Worm (Caenorhabditis elegans) whole organism, late embryonic: ENCODE data around the gene cyp-35C1.

Source experiments
- C38D4.7 ChIP-seq: fragments of 200-800 bp; sonication (Bioruptor generic); optimal IDR thresholded peaks from 2 replicates; lab custom pipeline; 2018; ENCODE audit warnings: mild to moderate bottlenecking, missing genetic modification characterization, moderate library complexity, missing compliant biosample characterization
- T23F11.4 ChIP-seq: fragments of 200-800 bp; sonication (Bioruptor generic); optimal IDR thresholded peaks from 2 replicates; lab custom pipeline; 2018; ENCODE audit warnings: mild to moderate bottlenecking, missing genetic modification characterization, missing compliant biosample characterization
- ahr-1 ChIP-seq: sonication (generic microtip); optimal IDR thresholded peaks from 2 replicates; lab custom pipeline; 2016; ENCODE audit warnings: missing genetic modification characterization, missing compliant biosample characterization
- ceh-18 ChIP-seq: sonication (generic microtip); optimal IDR thresholded peaks from 2 replicates; lab custom pipeline; 2016; ENCODE audit warnings: missing genetic modification characterization, missing compliant biosample characterization
- ceh-19 ChIP-seq: fragments of 200-800 bp; sonication (Bioruptor generic); optimal IDR thresholded peaks from 2 replicates; lab custom pipeline; 2018; ENCODE audit warnings: mild to moderate bottlenecking, missing genetic modification characterization, missing compliant biosample characterization
- ceh-22 ChIP-seq: sonication (generic microtip); optimal IDR thresholded peaks from 2 replicates; lab custom pipeline; 2017; ENCODE audit warnings: missing biosample characterization, missing genetic modification characterization
- ceh-24 ChIP-seq: sonication (generic microtip); optimal IDR thresholded peaks from 2 replicates; lab custom pipeline; 2016; ENCODE audit warnings: mild to moderate bottlenecking, missing genetic modification characterization, missing compliant biosample characterization
- ceh-6 ChIP-seq: fragments of 200-800 bp; sonication (Bioruptor generic); optimal IDR thresholded peaks from 2 replicates; lab custom pipeline; 2018; ENCODE audit warnings: mild to moderate bottlenecking, missing genetic modification characterization, missing compliant biosample characterization
- che-1 ChIP-seq: sonication (generic microtip); optimal IDR thresholded peaks from 2 replicates; lab custom pipeline; 2016; ENCODE audit warnings: mild to moderate bottlenecking, missing genetic modification characterization, missing compliant biosample characterization
- elt-2 ChIP-seq: sonication (generic microtip); optimal IDR thresholded peaks from 2 replicates; lab custom pipeline; 2016; ENCODE audit warnings: missing genetic modification reagents, missing genetic modification characterization, missing compliant biosample characterization
- ets-4 ChIP-seq: sonication (generic microtip); optimal IDR thresholded peaks from 2 replicates; lab custom pipeline; 2016; ENCODE audit warnings: missing genetic modification characterization, missing compliant biosample characterization
- eyg-1 ChIP-seq: sonication (generic microtip); optimal IDR thresholded peaks from 2 replicates; lab custom pipeline; 2016; ENCODE audit warnings: missing genotype, missing genetic modification characterization, missing compliant biosample characterization
- fkh-10 ChIP-seq: fragments of 150-350 bp; optimal IDR thresholded peaks from 2 replicates; lab custom pipeline; 2014; ENCODE audit warnings: missing biosample characterization, missing genetic modification reagents, missing genetic modification characterization
- gmeb-2 ChIP-seq: sonication (generic microtip); optimal IDR thresholded peaks from 2 replicates; lab custom pipeline; 2016; ENCODE audit warnings: missing genetic modification characterization, inconsistent platforms, missing compliant biosample characterization
- hlh-13 ChIP-seq: fragments of 200-800 bp; sonication (Bioruptor generic); optimal IDR thresholded peaks from 2 replicates; lab custom pipeline; 2018; ENCODE audit warnings: mild to moderate bottlenecking, missing genetic modification characterization, missing compliant biosample characterization
- hlh-6 ChIP-seq: sonication (generic microtip); optimal IDR thresholded peaks from 2 replicates; lab custom pipeline; 2016; ENCODE audit warnings: missing genotype, missing genetic modification characterization, missing compliant biosample characterization
- lim-6 ChIP-seq: sonication (generic microtip); optimal IDR thresholded peaks from 2 replicates; lab custom pipeline; 2016; ENCODE audit warnings: missing genetic modification characterization, missing compliant biosample characterization
- lin-11 ChIP-seq: fragments of 200-800 bp; sonication (Bioruptor generic); optimal IDR thresholded peaks from 2 replicates; lab custom pipeline; 2018; ENCODE audit warnings: mild to moderate bottlenecking, missing genetic modification characterization, missing compliant biosample characterization
- madf-2 ChIP-seq: sonication (generic microtip); optimal IDR thresholded peaks from 2 replicates; lab custom pipeline; 2017; ENCODE audit warnings: missing genetic modification characterization, missing compliant biosample characterization
- nhr-11 ChIP-seq: fragments of 150-350 bp; optimal IDR thresholded peaks from 2 replicates; lab custom pipeline; 2014; ENCODE audit warnings: missing biosample characterization, missing genetic modification characterization
- nhr-232 ChIP-seq: sonication (generic microtip); optimal IDR thresholded peaks from 2 replicates; lab custom pipeline; 2016; ENCODE audit warnings: missing genetic modification characterization, missing compliant biosample characterization
- pat-9 ChIP-seq: fragments of 200-800 bp; sonication (Bioruptor generic); optimal IDR thresholded peaks from 2 replicates; lab custom pipeline; 2018; ENCODE audit warnings: mild to moderate bottlenecking, missing genetic modification characterization, moderate library complexity, missing compliant biosample characterization
- pha-2 ChIP-seq: sonication (generic microtip); optimal IDR thresholded peaks from 2 replicates; lab custom pipeline; 2017; ENCODE audit warnings: mild to moderate bottlenecking, missing genetic modification characterization, missing compliant biosample characterization
- pqm-1 ChIP-seq: sonication (generic microtip); optimal IDR thresholded peaks from 2 replicates; lab custom pipeline; 2016; ENCODE audit warnings: missing genetic modification characterization, missing compliant biosample characterization
- pros-1 ChIP-seq: fragments of 150-350 bp; optimal IDR thresholded peaks from 2 replicates; lab custom pipeline; 2014; ENCODE audit warnings: missing biosample characterization, missing genetic modification reagents, missing genetic modification characterization
- rnt-1 ChIP-seq: sonication (generic microtip); optimal IDR thresholded peaks from 2 replicates; lab custom pipeline; 2016; ENCODE audit warnings: missing genetic modification characterization, missing compliant biosample characterization
- sox-2 ChIP-seq: fragments of 200-800 bp; sonication (Bioruptor generic); IDR thresholded peaks from 2 replicates; pipeline ENCODE4 v1.3.6; 2022; ENCODE audit warnings: missing genetic modification reagents, missing genetic modification characterization, missing compliant biosample characterization
- sox-4 ChIP-seq: sonication (generic microtip); optimal IDR thresholded peaks from 2 replicates; lab custom pipeline; 2017; ENCODE audit warnings: mild to moderate bottlenecking, missing genetic modification characterization, inconsistent platforms, missing compliant biosample characterization
- syd-9 ChIP-seq: sonication (generic microtip); optimal IDR thresholded peaks from 2 replicates; lab custom pipeline; 2016; ENCODE audit warnings: mild to moderate bottlenecking, missing genetic modification characterization, moderate library complexity, missing compliant biosample characterization
- ttx-3 ChIP-seq: sonication (generic microtip); optimal IDR thresholded peaks from 2 replicates; lab custom pipeline; 2016; ENCODE audit warnings: missing genetic modification reagents, missing genetic modification characterization, missing compliant biosample characterization
- unc-42 ChIP-seq: sonication (generic microtip); optimal IDR thresholded peaks from 2 replicates; lab custom pipeline; 2016; ENCODE audit warnings: missing genotype, missing genetic modification characterization, missing compliant biosample characterization
- unc-86 ChIP-seq: sonication (generic microtip); optimal IDR thresholded peaks from 2 replicates; lab custom pipeline; 2016; ENCODE audit warnings: missing genetic modification characterization, missing compliant biosample characterization
- zip-5 ChIP-seq: sonication (generic microtip); optimal IDR thresholded peaks from 2 replicates; lab custom pipeline; 2016; ENCODE audit warnings: missing genetic modification characterization, missing compliant biosample characterization

cyp-35C1 gene

DNA sequence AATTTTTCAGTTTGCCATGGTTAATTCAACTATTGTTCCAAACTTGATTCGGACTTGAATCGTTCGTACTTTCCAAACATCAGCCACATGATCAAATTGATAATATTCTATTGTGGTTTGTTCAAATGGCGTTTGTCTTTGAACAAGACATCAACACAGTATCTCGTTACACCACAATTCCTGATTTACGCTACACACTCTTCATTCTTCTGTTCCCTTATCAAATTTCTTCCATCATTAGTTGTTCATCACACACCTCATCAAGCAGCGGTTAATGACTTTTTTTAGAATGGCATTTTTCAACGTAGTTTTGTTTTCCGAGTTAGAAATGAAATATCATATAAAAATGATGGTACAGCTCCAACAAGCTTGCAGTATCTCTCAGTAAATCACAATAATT lies 20.1 kb downstream of the cyp-35C1 start:
- TF ChIP-seq sox-4 (no peak), unc-42 (tag; lab: Kevin White, UChicago) (no peak), T23F11.4 (GFP tag; lab: Kevin White, UChicago) (no peak), ceh-18 (no peak), lin-11 (tag; lab: Kevin White, UChicago) (no peak), zip-5 (tag; lab: Kevin White, UChicago) (no peak), ttx-3 (tag; lab: Kevin White, UChicago) (no peak)

- TF ChIP-seq syd-9 (no peak), pros-1 (tag; lab: Kevin White, UChicago) (no peak)
Measured at ce11 chrV:13876529-13876928, 21.8 kb downstream of the cyp-35C1 start, which contains the start of gene T22G5.1. T22G5.1 (plus strand) TSS chrV:13876829.

- TF ChIP-seq sox-4 (no peak), pqm-1 (tag; lab: Kevin White, UChicago) (no peak), hlh-13 (GFP tag; lab: Kevin White, UChicago) (no peak), eyg-1 (tag; lab: Kevin White, UChicago) (no peak), madf-2 (tag; lab: Kevin White, UChicago) (no peak), unc-86 (tag; lab: Kevin White, UChicago) (no peak), ahr-1 (tag; lab: Kevin White, UChicago) (no peak), ceh-24 (tag; lab: Kevin White, UChicago) (no peak), ceh-22 (no peak), che-1 (tag; lab: Kevin White, UChicago) (no peak), zip-5 (tag; lab: Kevin White, UChicago) (no peak), pat-9 (tag; lab: Kevin White, UChicago) (no peak), hlh-6 (tag; lab: Kevin White, UChicago) (no peak), pha-2 (no peak), gmeb-2 (no peak), lim-6 (no peak), sox-2 (GFP tag; lab: Robert Waterston, UW) (no peak), C38D4.7 (GFP tag; lab: Kevin White, UChicago) (no peak), nhr-232 (tag; lab: Kevin White, UChicago) (no peak)
Measured at ce11 chrV:13873323-13873722, 25.0 kb downstream of the cyp-35C1 start.

DNA sequence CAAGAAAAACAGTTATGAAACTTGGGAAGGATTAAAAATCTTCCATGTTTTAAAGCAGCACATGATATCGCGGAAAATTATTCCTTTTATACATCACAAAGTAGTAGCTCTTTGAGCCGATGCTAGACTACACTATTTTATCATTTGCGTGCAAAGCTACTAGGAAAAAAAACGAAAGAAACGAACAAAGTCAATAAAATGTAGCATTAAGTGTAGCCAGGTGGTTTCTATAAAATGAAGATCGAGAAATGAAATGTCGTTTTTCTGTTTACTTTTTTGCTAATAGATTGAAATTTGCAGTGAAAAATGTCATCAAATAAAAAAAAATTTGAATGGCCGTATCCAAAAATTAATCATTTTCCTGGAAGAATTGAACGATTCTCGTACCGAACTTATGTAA lies 25.4 kb downstream of the cyp-35C1 start, which contains the start of gene cpt-5:
TSS of gene cpt-5 (plus strand) at position 301 of the 400 bp plus-strand sequence.
- no peak for TF ChIP-seq ceh-19 (GFP tag; lab: Kevin White, UChicago)

DNA sequence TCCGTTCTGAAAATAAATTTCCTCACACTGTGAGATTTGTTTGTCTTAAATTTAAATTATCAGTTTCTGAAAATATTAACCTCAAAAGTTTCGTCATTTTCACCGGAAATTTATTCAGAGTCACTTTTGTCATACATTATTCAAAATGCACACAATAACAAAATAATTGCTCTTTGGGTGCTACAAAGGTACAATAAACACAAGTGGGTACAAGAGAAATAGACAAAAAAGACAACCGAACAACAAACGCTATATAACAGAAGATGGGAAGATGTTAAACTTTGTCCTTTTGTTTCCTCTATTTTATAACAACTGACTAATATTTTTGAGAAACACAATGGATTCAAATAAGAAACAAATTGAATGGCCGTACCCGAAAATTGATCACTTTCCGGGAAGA lies 28.7 kb downstream of the cyp-35C1 start:
- no peak for TF ChIP-seq pha-2
- TF ChIP-seq unc-86 (tag; lab: Kevin White, UChicago) = no peak
- no peak for TF ChIP-seq nhr-11 (tag; lab: Kevin White, UChicago)
- no peak for TF ChIP-seq elt-2 (tag; lab: Kevin White, UChicago)
- no peak for TF ChIP-seq rnt-1
- no peak for TF ChIP-seq ceh-19 (GFP tag; lab: Kevin White, UChicago)
- TF ChIP-seq fkh-10 (GFP tag; lab: Kevin White, UChicago) = no peak
- TF ChIP-seq unc-42 (tag; lab: Kevin White, UChicago) = no peak
- TF ChIP-seq ets-4 (tag; lab: Kevin White, UChicago) = no peak

- TF ChIP-seq gmeb-2 (peak; percentile 29), ceh-6 (GFP tag; lab: Kevin White, UChicago) (peak; percentile 51), ceh-19 (GFP tag; lab: Kevin White, UChicago) (peak; percentile 51), lin-11 (tag; lab: Kevin White, UChicago) (peak; percentile 33), pat-9 (tag; lab: Kevin White, UChicago) (peak; percentile 50)
- TF ChIP-seq, all 69 proteins: peak for 5; not testable (repeated sequence) for 64
Measured at ce11 chrV:13868886-13869285, 29.4 kb downstream of the cyp-35C1 start.
